Fruit fly (Drosophila melanogaster): Measurements from ENCODE around the gene PGAP5.

The PGAP5 gene

DNA sequence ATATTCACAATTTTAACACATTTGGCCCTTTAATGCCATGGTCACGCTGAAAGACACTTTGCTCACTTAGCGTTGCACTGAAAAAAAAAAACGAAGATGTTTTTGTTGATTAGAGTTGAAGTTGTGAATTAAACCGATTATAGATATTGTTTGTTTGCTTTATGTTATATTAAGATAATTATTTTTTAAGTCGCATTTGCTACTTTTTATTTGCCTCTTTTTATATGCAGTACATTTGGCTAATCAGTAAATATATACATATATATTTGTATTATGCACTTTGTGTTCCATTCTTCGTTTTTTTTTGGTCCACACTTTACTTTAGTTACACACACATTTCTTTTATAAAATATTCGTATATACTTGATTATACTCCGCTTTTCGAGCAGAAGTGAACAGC is 31.6 kb downstream of the PGAP5 start:
- TF ChIP-seq sv (GFP tag; optimal IDR thresholded peaks at IDR 0.05) (no peak), OdsH (GFP tag; optimal IDR thresholded peaks at IDR 0.05) (peak; percentile 5), Mio (GFP tag; optimal IDR thresholded peaks at IDR 0.05) (no peak), Hnf4 (GFP tag; optimal IDR thresholded peaks at IDR 0.05) (no peak)

- TF ChIP-seq HLH106 (tag; optimal IDR thresholded peaks at IDR 0.05) (peak; percentile 14), h (GFP tag; optimal IDR thresholded peaks at IDR 0.05) (peak; percentile 37), foxo (GFP tag; optimal IDR thresholded peaks at IDR 0.05) (peak in 1 of 2 experiments; percentile 34), fru (GFP tag; optimal IDR thresholded peaks at IDR 0.05) (peak; percentile 43), br (GFP tag; optimal IDR thresholded peaks at IDR 0.05) (peak; percentile 41), Hnf4 (GFP tag; optimal IDR thresholded peaks at IDR 0.05) (peak; percentile 37), GATAd (GFP tag; optimal IDR thresholded peaks at IDR 0.05) (no peak), jim (GFP tag; optimal IDR thresholded peaks at IDR 0.05) (no peak), rgr (GFP tag; optimal IDR thresholded peaks at IDR 0.05) (peak; percentile 42), ey (GFP tag; optimal IDR thresholded peaks at IDR 0.05) (peak; percentile 42), Vsx2 (GFP tag; optimal IDR thresholded peaks at IDR 0.05; ENCODE audit: partially characterized antibody) (no peak), psq (GFP tag; optimal IDR thresholded peaks at IDR 0.05) (peak; percentile 3)
These were observed 33.7 kb downstream of the PGAP5 start for dm6 chr2L:8232389-8232788.

DNA sequence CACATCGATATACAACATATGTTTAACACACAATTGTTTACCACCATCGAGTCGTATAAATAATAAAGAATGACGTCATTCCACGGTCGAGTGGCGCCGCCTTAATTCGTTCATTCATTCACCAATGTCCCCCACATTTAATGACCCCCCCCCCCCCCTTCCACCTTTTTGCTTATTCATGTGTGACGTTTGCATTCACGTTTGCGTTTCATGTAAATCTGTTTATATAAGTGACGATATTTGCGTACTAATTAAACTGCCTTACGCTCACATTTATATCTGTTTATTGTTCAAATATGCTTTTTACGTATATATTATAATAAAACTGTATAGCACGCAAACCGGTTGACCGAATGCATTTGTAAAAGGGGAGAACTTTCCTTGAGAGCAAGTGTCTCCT is 34.9 kb downstream of the PGAP5 start:
- TF ChIP-seq tai (GFP tag; optimal IDR thresholded peaks at IDR 0.05) = no peak
- TF ChIP-seq Sp1 (GFP tag; optimal IDR thresholded peaks at IDR 0.05) = peak; percentile 28
- TF ChIP-seq Dif (GFP tag; optimal IDR thresholded peaks at IDR 0.05; ENCODE audit: partially characterized antibody) = no peak
- TF ChIP-seq fru (GFP tag; optimal IDR thresholded peaks at IDR 0.05) = no peak
- TF ChIP-seq GATAd (GFP tag; optimal IDR thresholded peaks at IDR 0.05) = no peak
- no peak for TF ChIP-seq Vsx2 (GFP tag; optimal IDR thresholded peaks at IDR 0.05; ENCODE audit: partially characterized antibody)
- peak; percentile 15 for TF ChIP-seq OdsH (GFP tag; optimal IDR thresholded peaks at IDR 0.05)
- peak; percentile 21 for TF ChIP-seq h (GFP tag; optimal IDR thresholded peaks at IDR 0.05)
- no peak for TF ChIP-seq brk (GFP tag; optimal IDR thresholded peaks at IDR 0.05)
- no peak for TF ChIP-seq Jra (GFP tag; optimal IDR thresholded peaks at IDR 0.05)
- TF ChIP-seq br (GFP tag; optimal IDR thresholded peaks at IDR 0.05) = peak; percentile 42
- peak; percentile 50 for TF ChIP-seq rgr (GFP tag; optimal IDR thresholded peaks at IDR 0.05)
- no peak for TF ChIP-seq foxo (GFP tag; optimal IDR thresholded peaks at IDR 0.05)
- no peak for TF ChIP-seq Rel (GFP tag; optimal IDR thresholded peaks at IDR 0.05)
- TF ChIP-seq Rel (tag; optimal IDR thresholded peaks at IDR 0.05) = peak; percentile 15
- peak; percentile 16 for TF ChIP-seq CG9705 (GFP tag; optimal IDR thresholded peaks at IDR 0.05)
- no peak for TF ChIP-seq HLH106 (tag; optimal IDR thresholded peaks at IDR 0.05)
- no peak for TF ChIP-seq ey (GFP tag; optimal IDR thresholded peaks at IDR 0.05)
- no peak for TF ChIP-seq Hr78 (GFP tag; optimal IDR thresholded peaks at IDR 0.05)
- no peak for TF ChIP-seq lola (GFP tag; optimal IDR thresholded peaks at IDR 0.05)
- no peak for TF ChIP-seq sage (GFP tag; optimal IDR thresholded peaks at IDR 0.05)
- no peak for TF ChIP-seq dmrt93B (GFP tag; optimal IDR thresholded peaks at IDR 0.05)
- TF ChIP-seq woc (GFP tag; optimal IDR thresholded peaks at IDR 0.05) = no peak
- TF ChIP-seq Hr83 (GFP tag; optimal IDR thresholded peaks at IDR 0.05; ENCODE audit: poor library complexity, severe bottlenecking) = peak; percentile 20
- no peak for TF ChIP-seq jim (GFP tag; optimal IDR thresholded peaks at IDR 0.05)
- no peak for TF ChIP-seq sv (GFP tag; optimal IDR thresholded peaks at IDR 0.05)
- no peak for TF ChIP-seq pan (optimal IDR thresholded peaks at IDR 0.05)
- TF ChIP-seq Hnf4 (GFP tag; optimal IDR thresholded peaks at IDR 0.05) = peak; percentile 27
- no peak for TF ChIP-seq CrebA (GFP tag; optimal IDR thresholded peaks at IDR 0.05; ENCODE audit: borderline replicate concordance)
- TF ChIP-seq Mio (GFP tag; optimal IDR thresholded peaks at IDR 0.05) = no peak
- TF ChIP-seq Myc (optimal IDR thresholded peaks at IDR 0.05) = no peak
- no peak for TF ChIP-seq CG32264 (GFP tag; optimal IDR thresholded peaks at IDR 0.05)

DNA sequence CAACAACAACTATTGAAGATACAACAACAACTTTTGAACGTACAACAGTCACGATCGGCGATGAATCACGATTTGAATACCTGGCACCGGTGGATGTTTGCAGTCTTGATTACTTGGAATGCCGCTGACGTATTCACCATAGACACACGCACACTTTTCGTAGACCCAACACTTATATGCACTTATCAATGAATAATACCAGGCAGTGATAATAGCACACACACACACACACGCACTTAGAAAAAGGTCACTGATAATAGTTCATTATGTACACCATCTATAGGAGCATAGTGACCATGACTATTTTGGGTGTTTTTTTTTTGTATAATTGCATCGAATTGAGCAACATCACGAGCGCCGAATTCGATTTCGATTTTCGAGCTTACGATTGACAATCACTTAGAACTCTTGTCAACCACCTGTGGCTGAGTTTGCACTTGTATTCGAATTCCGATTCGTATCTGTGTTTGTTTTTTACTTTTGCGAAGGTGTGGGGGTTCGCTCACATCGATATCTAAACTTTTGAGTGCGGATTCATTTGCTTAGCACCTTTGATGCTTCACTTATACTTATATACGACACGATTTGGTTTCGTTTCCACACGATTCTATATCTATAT is 40.5 kb downstream of the PGAP5 start:
- no peak for TF ChIP-seq usp (GFP tag; optimal IDR thresholded peaks at IDR 0.05)
- TF ChIP-seq tai (GFP tag; optimal IDR thresholded peaks at IDR 0.05) = no peak
- no peak for TF ChIP-seq Vsx2 (GFP tag; optimal IDR thresholded peaks at IDR 0.05; ENCODE audit: partially characterized antibody)
- peak; percentile 27 for TF ChIP-seq OdsH (GFP tag; optimal IDR thresholded peaks at IDR 0.05)
- TF ChIP-seq Jra (GFP tag; optimal IDR thresholded peaks at IDR 0.05) = no peak
- no peak for TF ChIP-seq fru (GFP tag; optimal IDR thresholded peaks at IDR 0.05)
- no peak for TF ChIP-seq pan (optimal IDR thresholded peaks at IDR 0.05)
- TF ChIP-seq Hr83 (GFP tag; optimal IDR thresholded peaks at IDR 0.05; ENCODE audit: poor library complexity, severe bottlenecking) = no peak
- no peak for TF ChIP-seq lola (GFP tag; optimal IDR thresholded peaks at IDR 0.05)
- TF ChIP-seq dl (GFP tag; optimal IDR thresholded peaks at IDR 0.05; ENCODE audit: insufficient read depth in 1 of 2, partially characterized antibody in 2 of 2) = no peak
- peak; percentile 24 for TF ChIP-seq h (GFP tag; optimal IDR thresholded peaks at IDR 0.05)
- TF ChIP-seq woc (GFP tag; optimal IDR thresholded peaks at IDR 0.05) = no peak
- TF ChIP-seq br (GFP tag; optimal IDR thresholded peaks at IDR 0.05) = no peak
